Worm (Caenorhabditis elegans) whole organism, L4 larva: ENCODE data around the gene pgap-2.

ENCODE experiments used
- ZK337.2 ChIP-seq: fragments of 200-800 bp; sonication (Bioruptor generic); IDR thresholded peaks from 2 replicates; pipeline ENCODE4 v1.3.6; 2022; ENCODE audit warnings: missing genetic modification reagents, missing genetic modification characterization, missing compliant biosample characterization
- ZK546.5 ChIP-seq, 2 experiments: sonication (generic microtip); optimal IDR thresholded peaks; 2 replicates each; lab custom pipeline; 2017; ENCODE audit warnings: missing biosample characterization in 2 of 2, missing genetic modification characterization in 2 of 2
- ces-1 ChIP-seq: fragments of 150-350 bp; sonication (generic microtip); optimal IDR thresholded peaks from 4 replicates; lab custom pipeline; 2014; ENCODE audit warnings: missing biosample characterization, missing genetic modification reagents, missing genetic modification characterization
- dpl-1 ChIP-seq: fragments of 150-350 bp; optimal IDR thresholded peaks from 2 replicates; lab custom pipeline; 2014; ENCODE audit warnings: missing biosample characterization, missing genetic modification reagents, missing genetic modification characterization
- dve-1 ChIP-seq: sonication (generic microtip); optimal IDR thresholded peaks from 2 replicates; lab custom pipeline; 2017; ENCODE audit warnings: antibody characterized with exemption, mild to moderate bottlenecking, missing genetic modification characterization, missing compliant biosample characterization; ENCODE audit not compliant: insufficient read depth
- madf-9 ChIP-seq: fragments of 200-800 bp; sonication (Bioruptor generic); conservative IDR thresholded peaks from 2 replicates; pipeline ENCODE4 v1.3.6; 2022; ENCODE audit warnings: missing genetic modification reagents, missing genetic modification characterization, missing compliant biosample characterization
- nhr-41 ChIP-seq: fragments of 200-800 bp; sonication (Bioruptor generic); IDR thresholded peaks from 2 replicates; pipeline ENCODE4 v1.3.6; 2022; ENCODE audit warnings: missing genetic modification reagents, missing genetic modification characterization, missing compliant biosample characterization
- nhr-77 ChIP-seq: fragments of 150-350 bp; optimal IDR thresholded peaks from 2 replicates; lab custom pipeline; 2014; ENCODE audit warnings: missing biosample characterization, missing genetic modification characterization
- unc-39 ChIP-seq: sonication (generic microtip); optimal IDR thresholded peaks from 2 replicates; lab custom pipeline; 2017; ENCODE audit warnings: missing biosample characterization, missing genetic modification characterization
- ztf-11 ChIP-seq: fragments of 150-350 bp; optimal IDR thresholded peaks from 2 replicates; lab custom pipeline; 2014; ENCODE audit warnings: missing biosample characterization, missing genetic modification characterization

DNA sequence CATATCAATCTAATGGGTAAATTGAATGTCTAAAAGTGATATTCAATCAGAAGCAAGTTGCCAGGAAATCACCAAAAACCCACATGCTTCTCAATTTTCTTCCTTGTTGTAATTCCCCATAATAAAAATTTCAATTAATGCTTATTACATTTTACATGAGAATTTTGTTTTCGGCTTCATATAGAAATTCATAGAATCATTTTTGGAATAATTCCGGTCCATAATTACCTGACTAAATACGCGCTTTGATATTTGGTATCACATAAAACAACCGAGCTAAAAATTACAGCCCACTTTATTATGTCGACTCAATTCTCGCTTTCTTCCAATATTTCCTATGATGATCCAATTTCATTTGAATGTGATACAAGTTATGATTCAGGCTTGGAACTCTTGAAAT, 33.4 kb upstream of the pgap-2 start, which contains the start of gene srg-13:
- TF ChIP-seq nhr-41 (GFP tag; lab: Robert Waterston, UW) (no peak), ZK337.2 (GFP tag; lab: Robert Waterston, UW) (no peak), madf-9 (GFP tag; lab: Robert Waterston, UW) (no peak), dve-1 (tag; lab: Kevin White, UChicago) (no peak), ztf-11 (tag; lab: Kevin White, UChicago) (no peak), dpl-1 (GFP tag; lab: Kevin White, UChicago) (no peak), ces-1 (GFP tag; lab: Kevin White, UChicago) (no peak), unc-39 (tag; lab: Kevin White, UChicago) (no peak), nhr-77 (tag; lab: Kevin White, UChicago) (no peak), ZK546.5 (tag; optimal IDR thresholded peaks at IDR 0.05; lab: Kevin White, UChicago) (no peak)
